Fruit fly (Drosophila melanogaster) whole organism, prepupa: Measurements from ENCODE around the gene mRpL39.
A peak's percentile ranks its signal among the peaks of the same experiment; 100 is the strongest.

Source experiments
- Blimp-1 ChIP-seq: fragments of 200-800 bp; sonication (Bioruptor generic); optimal IDR thresholded peaks from 3 replicates; lab custom pipeline; 2017; ENCODE audit warnings: missing biosample characterization, missing genetic modification characterization, mild to moderate bottlenecking, moderate library complexity, missing genetic modification reagents
- CG10631 ChIP-seq: fragments of 200-800 bp; sonication (Bioruptor generic); optimal IDR thresholded peaks from 2 replicates; lab custom pipeline; 2016; ENCODE audit warnings: missing biosample characterization, missing genetic modification characterization
- CG10669 ChIP-seq: fragments of 200-800 bp; sonication (Bioruptor generic); optimal IDR thresholded peaks from 3 replicates; lab custom pipeline; 2018; ENCODE audit warnings: missing biosample characterization, mild to moderate bottlenecking, missing genetic modification characterization, moderate library complexity
- CG11294 ChIP-seq: fragments of 200-800 bp; sonication (Bioruptor generic); IDR thresholded peaks from 2 replicates; pipeline ENCODE4 v1.3.6; 2022; ENCODE audit warnings: missing biosample characterization, missing genetic modification characterization
- CG11762 ChIP-seq: fragments of 200-800 bp; sonication (Bioruptor generic); optimal IDR thresholded peaks from 3 replicates; lab custom pipeline; 2016; ENCODE audit warnings: missing biosample characterization, missing genetic modification characterization; ENCODE audit not compliant: insufficient read depth
- CG11902 ChIP-seq: fragments of 200-800 bp; sonication (Bioruptor generic); optimal IDR thresholded peaks from 3 replicates; lab custom pipeline; 2016; ENCODE audit warnings: missing biosample characterization, missing genetic modification characterization
- CG15336 ChIP-seq: fragments of 200-800 bp; sonication (Bioruptor generic); IDR thresholded peaks from 2 replicates; pipeline ENCODE4 v1.3.6; 2022; ENCODE audit warnings: missing biosample characterization, missing genetic modification characterization
- CG1621 ChIP-seq: fragments of 200-800 bp; sonication (Bioruptor generic); optimal IDR thresholded peaks from 3 replicates; lab custom pipeline; 2018; ENCODE audit warnings: missing biosample characterization, mild to moderate bottlenecking, missing genetic modification characterization
- CG16779 ChIP-seq: fragments of 200-800 bp; sonication (Bioruptor generic); optimal IDR thresholded peaks from 3 replicates; lab custom pipeline; 2017; ENCODE audit warnings: missing biosample characterization, mild to moderate bottlenecking, missing genetic modification characterization
- CG3032 ChIP-seq: fragments of 200-800 bp; optimal IDR thresholded peaks from 2 replicates; lab custom pipeline; 2019; ENCODE audit warnings: missing biosample characterization, mild to moderate bottlenecking, missing genetic modification characterization, moderate library complexity
- CG31627 ChIP-seq: fragments of 200-800 bp; sonication (Bioruptor generic); optimal IDR thresholded peaks from 3 replicates; lab custom pipeline; 2016; ENCODE audit warnings: missing biosample characterization, missing genetic modification characterization
- CG32006 ChIP-seq: fragments of 200-800 bp; sonication (Bioruptor generic); optimal IDR thresholded peaks from 3 replicates; lab custom pipeline; 2017; ENCODE audit warnings: missing biosample characterization, mild to moderate bottlenecking, missing genetic modification characterization
- CG4318 ChIP-seq: fragments of 200-800 bp; sonication (Bioruptor generic); optimal IDR thresholded peaks from 3 replicates; lab custom pipeline; 2017; ENCODE audit warnings: missing biosample characterization, mild to moderate bottlenecking, missing genetic modification characterization
- CG6163 ChIP-seq: fragments of 200-800 bp; sonication (Bioruptor generic); IDR thresholded peaks from 3 replicates; pipeline ENCODE4 v1.3.6; 2022; ENCODE audit warnings: missing biosample characterization, missing genetic modification characterization
- CG6276 ChIP-seq: fragments of 200-800 bp; sonication (Bioruptor generic); optimal IDR thresholded peaks from 2 replicates; lab custom pipeline; 2017; ENCODE audit warnings: missing biosample characterization, mild to moderate bottlenecking, missing genetic modification characterization
- CG6792 ChIP-seq: fragments of 200-800 bp; sonication (Bioruptor generic); optimal IDR thresholded peaks from 3 replicates; lab custom pipeline; 2016; ENCODE audit warnings: missing biosample characterization, missing genetic modification characterization
- CG6854 ChIP-seq: fragments of 200-800 bp; sonication (Bioruptor generic); optimal IDR thresholded peaks from 2 replicates; lab custom pipeline; 2017; ENCODE audit warnings: missing biosample characterization, mild to moderate bottlenecking, missing genetic modification characterization
- CG8319 ChIP-seq: fragments of 200-800 bp; sonication (Bioruptor generic); optimal IDR thresholded peaks from 3 replicates; lab custom pipeline; 2016; ENCODE audit warnings: missing biosample characterization, missing genetic modification characterization
- CG8632 ChIP-seq: fragments of 200-800 bp; sonication (Bioruptor generic); optimal IDR thresholded peaks from 3 replicates; lab custom pipeline; 2016; ENCODE audit warnings: missing biosample characterization, missing genetic modification characterization
- CG9139 ChIP-seq: fragments of 200-800 bp; sonication (Bioruptor generic); optimal IDR thresholded peaks from 3 replicates; lab custom pipeline; 2017; ENCODE audit warnings: missing biosample characterization, mild to moderate bottlenecking, missing genetic modification characterization
- Eip75B ChIP-seq: fragments of 200-800 bp; sonication (Bioruptor generic); optimal IDR thresholded peaks from 3 replicates; lab custom pipeline; 2016; ENCODE audit warnings: missing biosample characterization, missing genetic modification characterization
- Eip78C ChIP-seq: fragments of 200-800 bp; sonication (Bioruptor generic); peaks from one replicate; lab custom pipeline; 2016; ENCODE audit warnings: missing biosample characterization, missing genetic modification characterization
- Eip93F ChIP-seq: fragments of 200-800 bp; sonication (Bioruptor generic); optimal IDR thresholded peaks from 2 replicates; lab custom pipeline; 2016; ENCODE audit warnings: missing biosample characterization, mild to moderate bottlenecking, missing genetic modification characterization
- Ets21C ChIP-seq: fragments of 200-800 bp; sonication (Bioruptor generic); optimal IDR thresholded peaks from 3 replicates; lab custom pipeline; 2016; ENCODE audit warnings: missing biosample characterization, missing genetic modification characterization
- Ets96B ChIP-seq: fragments of 200-800 bp; optimal IDR thresholded peaks from 2 replicates; lab custom pipeline; 2019; ENCODE audit warnings: missing biosample characterization, mild to moderate bottlenecking, missing genetic modification characterization, moderate library complexity
- Gug ChIP-seq: fragments of 200-800 bp; sonication (Bioruptor generic); IDR thresholded peaks from 2 replicates; pipeline ENCODE4 v1.3.6; 2022; ENCODE audit warnings: missing biosample characterization, missing genetic modification characterization
- Hr38 ChIP-seq: sonication (Bioruptor generic); optimal IDR thresholded peaks from 2 replicates; lab custom pipeline; 2016; ENCODE audit warnings: missing biosample characterization, missing genetic modification characterization
- Hr39 ChIP-seq: fragments of 200-800 bp; sonication (Bioruptor generic); optimal IDR thresholded peaks from 2 replicates; lab custom pipeline; 2016; ENCODE audit warnings: missing biosample characterization, missing genetic modification characterization
- Hr4 ChIP-seq: fragments of 200-800 bp; sonication (Bioruptor generic); optimal IDR thresholded peaks from 3 replicates; lab custom pipeline; 2016; ENCODE audit warnings: missing biosample characterization, missing genetic modification characterization
- Lpt ChIP-seq: fragments of 200-800 bp; sonication (Bioruptor generic); optimal IDR thresholded peaks from 3 replicates; lab custom pipeline; 2016; ENCODE audit warnings: missing biosample characterization, missing genetic modification characterization
- Met ChIP-seq: fragments of 200-800 bp; sonication (Bioruptor generic); optimal IDR thresholded peaks from 3 replicates; lab custom pipeline; 2016; ENCODE audit warnings: missing biosample characterization, missing genetic modification characterization
- Smox ChIP-seq: fragments of 200-800 bp; sonication (Bioruptor generic); optimal IDR thresholded peaks from 3 replicates; lab custom pipeline; 2016; ENCODE audit warnings: missing biosample characterization, missing genetic modification characterization
- Sox14 ChIP-seq: fragments of 200-800 bp; sonication (Bioruptor generic); optimal IDR thresholded peaks from 3 replicates; lab custom pipeline; 2016; ENCODE audit warnings: missing biosample characterization, missing genetic modification characterization
- Sox15 ChIP-seq: fragments of 200-800 bp; sonication (Bioruptor generic); optimal IDR thresholded peaks from 3 replicates; lab custom pipeline; 2016; ENCODE audit warnings: missing biosample characterization, missing genetic modification characterization
- acj6 ChIP-seq: fragments of 200-800 bp; sonication (Bioruptor generic); optimal IDR thresholded peaks from 3 replicates; lab custom pipeline; 2016; ENCODE audit warnings: missing biosample characterization, missing genetic modification characterization
- cyc ChIP-seq: fragments of 200-800 bp; sonication (Bioruptor generic); optimal IDR thresholded peaks from 3 replicates; lab custom pipeline; 2016; ENCODE audit warnings: missing biosample characterization, missing genetic modification characterization
- dac ChIP-seq: fragments of 200-800 bp; sonication (Bioruptor generic); optimal IDR thresholded peaks from 2 replicates; lab custom pipeline; 2017; ENCODE audit warnings: missing biosample characterization, mild to moderate bottlenecking, missing genetic modification characterization
- dsx ChIP-seq: fragments of 200-800 bp; optimal IDR thresholded peaks from 3 replicates; lab custom pipeline; 2019; ENCODE audit warnings: missing biosample characterization, mild to moderate bottlenecking, missing genetic modification characterization, moderate library complexity; ENCODE audit not compliant: poor library complexity, severe bottlenecking
- eg ChIP-seq: fragments of 200-800 bp; sonication (Bioruptor generic); IDR thresholded peaks from 3 replicates; pipeline ENCODE4 v1.3.6; 2022; ENCODE audit warnings: missing biosample characterization, missing genetic modification characterization
- fd59A ChIP-seq: fragments of 200-800 bp; sonication (Bioruptor generic); optimal IDR thresholded peaks from 2 replicates; lab custom pipeline; 2017; ENCODE audit warnings: missing biosample characterization, mild to moderate bottlenecking, missing genetic modification characterization, missing genetic modification reagents
- fd85E ChIP-seq: fragments of 200-800 bp; sonication (Bioruptor generic); optimal IDR thresholded peaks from 3 replicates; lab custom pipeline; 2016; ENCODE audit warnings: missing biosample characterization, missing genetic modification characterization
- fkh ChIP-seq: fragments of 200-800 bp; sonication (Bioruptor generic); optimal IDR thresholded peaks from 3 replicates; lab custom pipeline; 2017; ENCODE audit warnings: missing biosample characterization, mild to moderate bottlenecking, missing genetic modification characterization, moderate library complexity
- lz ChIP-seq: fragments of 200-800 bp; sonication (Bioruptor generic); optimal IDR thresholded peaks from 3 replicates; lab custom pipeline; 2016; ENCODE audit warnings: missing biosample characterization, missing genetic modification characterization
- net ChIP-seq: fragments of 200-800 bp; sonication (Bioruptor generic); optimal IDR thresholded peaks from 3 replicates; lab custom pipeline; 2016; ENCODE audit warnings: missing biosample characterization, missing genetic modification characterization
- pdm3 ChIP-seq: fragments of 200-800 bp; sonication (Bioruptor generic); optimal IDR thresholded peaks from 3 replicates; lab custom pipeline; 2016; ENCODE audit warnings: missing biosample characterization, missing genetic modification characterization
- salr ChIP-seq, 2 experiments: fragments of 200-800 bp; sonication (Bioruptor generic); optimal IDR thresholded peaks; 3 replicates each; lab custom pipeline; 2016 to 2018; ENCODE audit warnings: missing biosample characterization in 2 of 2, missing genetic modification characterization in 2 of 2, mild to moderate bottlenecking in 1 of 2
- spab ChIP-seq: fragments of 200-800 bp; sonication (Bioruptor generic); optimal IDR thresholded peaks from 2 replicates; lab custom pipeline; 2017; ENCODE audit warnings: missing biosample characterization, mild to moderate bottlenecking, missing genetic modification characterization, missing genetic modification reagents
- ss ChIP-seq, 2 experiments: fragments of 200-800 bp; sonication (Bioruptor generic); optimal IDR thresholded peaks; 2 replicates in 1 of 2; 3 replicates in 1 of 2; lab custom pipeline; 2017 to 2018; ENCODE audit warnings: mild to moderate bottlenecking in 2 of 2, missing biosample characterization in 2 of 2, missing genetic modification characterization in 2 of 2, moderate library complexity in 1 of 2
- svp ChIP-seq: fragments of 200-800 bp; sonication (Bioruptor generic); peaks from one replicate; lab custom pipeline; 2016; ENCODE audit warnings: missing biosample characterization, missing genetic modification characterization
- topi ChIP-seq: fragments of 200-800 bp; sonication (Bioruptor generic); optimal IDR thresholded peaks from 3 replicates; lab custom pipeline; 2016; ENCODE audit warnings: missing biosample characterization, missing genetic modification characterization
- vri ChIP-seq: fragments of 200-800 bp; sonication (Bioruptor generic); optimal IDR thresholded peaks from 3 replicates; lab custom pipeline; 2016; ENCODE audit warnings: missing biosample characterization, mild to moderate bottlenecking, missing genetic modification characterization

The mRpL39 gene

dm6 chr3L:15013957-15014692 lies 14.7 kb upstream of the mRpL39 start, which contains the start of gene Reck:
Gene Reck (minus strand): TSS chr3L:15014062.
- TF ChIP-seq Ets96B (peak; percentile 85), CG8632 (peak; percentile 83), CG15336 (GFP tag; lab: Robert Waterston, UW) (peak; percentile 96), CG6163 (GFP tag; lab: Robert Waterston, UW) (peak; percentile 95), cyc (GFP tag; lab: Kevin White, UChicago) (peak; percentile 68), Met (GFP tag; lab: Kevin White, UChicago) (peak; percentile 85), fd59A (GFP tag; lab: Kevin White, UChicago) (peak; percentile 62), pdm3 (peak; percentile 85), ss (GFP tag; optimal IDR thresholded peaks at IDR 0.05; lab: Kevin White, UChicago) (peak; percentile 82 to 83), CG8319 (GFP tag; lab: Kevin White, UChicago) (peak; percentile 62), CG1621 (tag; lab: Kevin White, UChicago) (peak; percentile 78), CG10631 (GFP tag; lab: Kevin White, UChicago) (peak; percentile 88), Hr39 (GFP tag; lab: Kevin White, UChicago) (peak; percentile 57), CG6276 (GFP tag; lab: Kevin White, UChicago) (peak; percentile 92), fkh (GFP tag; lab: Kevin White, UChicago) (peak; percentile 3), topi (GFP tag; lab: Kevin White, UChicago) (peak; percentile 85), Hr38 (GFP tag; lab: Kevin White, UChicago) (no peak), svp (GFP tag; lab: Kevin White, UChicago) (peak; percentile 92), vri (peak; percentile 76), CG9139 (peak; percentile 78), CG11294 (GFP tag; lab: Robert Waterston, UW) (peak; percentile 74), Eip78C (GFP tag; lab: Kevin White, UChicago) (peak; percentile 98), Smox (GFP tag; lab: Kevin White, UChicago) (peak; percentile 79), CG32006 (peak; percentile 85), Gug (peak; percentile 79), Ets21C (GFP tag; lab: Kevin White, UChicago) (peak; percentile 48), fd85E (GFP tag; lab: Kevin White, UChicago) (peak; percentile 58), CG31627 (peak; percentile 61), CG10669 (GFP tag; lab: Kevin White, UChicago) (peak; percentile 87), salr (GFP tag; optimal IDR thresholded peaks at IDR 0.05; lab: Kevin White, UChicago) (peak; percentile 67 to 82), spab (GFP tag; lab: Kevin White, UChicago) (peak; percentile 80), dac (GFP tag; lab: Kevin White, UChicago) (peak; percentile 70), Eip75B (GFP tag; lab: Kevin White, UChicago) (peak; percentile 85), CG6854 (GFP tag; lab: Kevin White, UChicago) (no peak), lz (peak; percentile 55), dsx (GFP tag; lab: Kevin White, UChicago) (peak; percentile 83), Blimp-1 (GFP tag; lab: Kevin White, UChicago) (peak; percentile 35), Lpt (GFP tag; lab: Kevin White, UChicago) (peak; percentile 89), Sox14 (GFP tag; lab: Kevin White, UChicago) (peak; percentile 79), CG16779 (peak; percentile 85), CG3032 (tag; lab: Kevin White, UChicago) (peak; percentile 83), CG4318 (GFP tag; lab: Kevin White, UChicago) (peak; percentile 77), CG11902 (GFP tag; lab: Kevin White, UChicago) (peak; percentile 41), CG11762 (peak; percentile 84), eg (GFP tag; lab: Robert Waterston, UW) (peak; percentile 97), Sox15 (peak; percentile 49), Hr4 (GFP tag; lab: Kevin White, UChicago) (peak; percentile 94), CG6792 (GFP tag; lab: Kevin White, UChicago) (peak; percentile 74), Eip93F (GFP tag; lab: Kevin White, UChicago) (peak; percentile 61), acj6 (GFP tag; lab: Kevin White, UChicago) (peak; percentile 91), net (GFP tag; lab: Kevin White, UChicago) (peak; percentile 93)
